Fruit fly (Drosophila melanogaster) whole organism: ENCODE data around the gene CG14957.

ENCODE experiments used
- CG8478 ChIP-seq: fragments of >200 bp; optimal IDR thresholded peaks from 2 replicates; lab custom pipeline; 2018; ENCODE audit warnings: inconsistent platforms
- Dll ChIP-seq: fragments of >200 bp; optimal IDR thresholded peaks from 2 replicates; lab custom pipeline; 2017
- pan ChIP-seq: fragments of >200 bp; optimal IDR thresholded peaks from 2 replicates; lab custom pipeline; 2017
- psq ChIP-seq: fragments of >200 bp; optimal IDR thresholded peaks from 2 replicates; lab custom pipeline; 2017

DNA sequence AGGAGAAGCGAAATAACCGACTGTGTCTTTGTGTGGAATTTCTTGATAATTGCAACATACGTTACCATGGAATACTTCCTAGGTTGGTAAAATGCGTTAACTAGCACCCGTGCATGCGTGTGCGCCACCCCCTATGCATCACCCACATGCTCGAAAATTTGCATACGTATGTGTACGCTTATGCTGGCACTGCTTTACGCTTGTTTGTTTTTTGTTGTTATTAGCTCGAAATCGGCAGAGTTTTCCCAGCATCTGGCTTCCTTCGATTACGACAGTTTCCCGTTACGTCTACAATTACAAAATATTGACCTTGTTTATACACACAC, 39.1 kb downstream of the CG14957 start:
- TF ChIP-seq psq (no peak), CG8478 (lab: Kevin White, UChicago) (no peak), Dll (lab: Kevin White, UChicago) (no peak), pan (lab: Kevin White, UChicago) (no peak)
